Worm (Caenorhabditis elegans): ENCODE results near the gene C33C12.11.

DNA sequence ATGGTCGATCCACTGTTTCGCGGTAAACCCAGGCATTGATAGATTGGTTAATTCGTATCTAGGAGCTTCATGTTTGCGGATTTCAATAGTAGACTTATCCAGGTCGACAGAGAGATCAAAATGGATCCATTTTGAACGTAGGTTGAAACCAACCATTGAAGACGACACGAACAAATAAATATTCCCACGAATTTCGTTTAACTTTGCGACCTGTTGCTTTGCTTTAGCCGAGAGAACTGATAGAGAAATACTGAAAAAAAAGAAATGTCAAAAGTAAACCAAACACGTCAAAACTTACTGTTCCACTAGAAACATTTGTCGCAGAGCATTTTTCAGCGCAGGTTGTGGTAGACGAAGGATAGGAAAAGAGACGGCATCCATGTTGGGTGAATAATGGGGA, 4.7 kb upstream of the C33C12.11 start, which contains the start of gene fbxb-38:
- TF ChIP-seq nhr-28 (tag; optimal IDR thresholded peaks at IDR 0.05) (no peak), ztf-11 (tag; optimal IDR thresholded peaks at IDR 0.05) (no peak)

Data from whole organism, L1 larva.